Fruit fly (Drosophila melanogaster) whole organism, wandering third instar larva: ENCODE results near the gene Dpp10.

Source experiments
- Abd-B ChIP-seq: fragments of >200 bp; optimal IDR thresholded peaks from 2 replicates; lab custom pipeline; 2017; ENCODE audit warnings: missing biosample characterization, missing genetic modification characterization
- Dfd ChIP-seq: fragments of >200 bp; optimal IDR thresholded peaks from 2 replicates; lab custom pipeline; 2017; ENCODE audit warnings: missing biosample characterization, missing genetic modification characterization
- Hr78 ChIP-seq: fragments of >200 bp; optimal IDR thresholded peaks from 2 replicates; lab custom pipeline; 2017; ENCODE audit warnings: missing biosample characterization, missing genetic modification characterization
- OdsH ChIP-seq: fragments of 200-800 bp; sonication (Bioruptor generic); optimal IDR thresholded peaks from 2 replicates; lab custom pipeline; 2016; ENCODE audit warnings: missing biosample characterization, mild to moderate bottlenecking, missing genetic modification characterization
- dl ChIP-seq, 2 experiments: fragments of 175-275, 200-275 bp in 1 of 2; fragments of 200-275 bp in 1 of 2; sonication (Bioruptor generic); optimal IDR thresholded peaks; lab custom pipeline; 2018; ENCODE audit warnings: mild to moderate bottlenecking in 2 of 2, missing biosample characterization in 2 of 2, missing genetic modification characterization in 2 of 2, moderate library complexity in 2 of 2; ENCODE audit not compliant: partially characterized antibody in 2 of 2, insufficient read depth in 1 of 2
- dsf ChIP-seq: sonication (Bioruptor generic); optimal IDR thresholded peaks from 2 replicates; lab custom pipeline; 2016; ENCODE audit warnings: missing biosample characterization, missing genetic modification characterization, borderline replicate concordance
- fru ChIP-seq: fragments of 200-800 bp; sonication (Bioruptor generic); optimal IDR thresholded peaks from 3 replicates; lab custom pipeline; 2016; ENCODE audit warnings: missing biosample characterization, mild to moderate bottlenecking, missing genetic modification characterization
- h ChIP-seq: fragments of 200-800 bp; sonication (Bioruptor generic); optimal IDR thresholded peaks from 3 replicates; lab custom pipeline; 2016; ENCODE audit warnings: missing biosample characterization, mild to moderate bottlenecking, missing genetic modification characterization
- jim ChIP-seq: fragments of 175-275, 200-325 bp; sonication (Bioruptor generic); optimal IDR thresholded peaks from 2 replicates; lab custom pipeline; 2016; ENCODE audit warnings: missing biosample characterization, mild to moderate bottlenecking, missing genetic modification characterization
- lola ChIP-seq: fragments of >200 bp; optimal IDR thresholded peaks from 2 replicates; lab custom pipeline; 2017; ENCODE audit warnings: missing biosample characterization, missing genetic modification characterization
- sv ChIP-seq: fragments of 200-800 bp; sonication (Bioruptor generic); optimal IDR thresholded peaks from 3 replicates; lab custom pipeline; 2016; ENCODE audit warnings: missing biosample characterization, missing genetic modification characterization
- usp ChIP-seq: fragments of >200 bp; optimal IDR thresholded peaks from 2 replicates; lab custom pipeline; 2017; ENCODE audit warnings: missing biosample characterization, missing genetic modification characterization
- woc ChIP-seq: sonication (Bioruptor generic); optimal IDR thresholded peaks from 2 replicates; lab custom pipeline; 2016; ENCODE audit warnings: missing biosample characterization, mild to moderate bottlenecking, missing genetic modification characterization

- TF ChIP-seq dsf (GFP tag; lab: Kevin White, UChicago) = peak; percentile 62
- peak; percentile 95 for TF ChIP-seq sv (GFP tag; lab: Kevin White, UChicago)
- TF ChIP-seq Hr78 (GFP tag; lab: Kevin White, UChicago) = no peak
- TF ChIP-seq Abd-B (GFP tag; lab: Kevin White, UChicago) = no peak
- TF ChIP-seq woc (GFP tag; lab: Kevin White, UChicago) = peak; percentile 76
- TF ChIP-seq usp (GFP tag; lab: Kevin White, UChicago) = no peak
- TF ChIP-seq Dfd (GFP tag; lab: Kevin White, UChicago) = no peak
- no peak for TF ChIP-seq jim
- peak; percentile 88 for TF ChIP-seq OdsH (GFP tag; lab: Kevin White, UChicago)
- TF ChIP-seq lola (GFP tag; lab: Kevin White, UChicago) = no peak
- peak; percentile 93 for TF ChIP-seq h (GFP tag; lab: Kevin White, UChicago)
- peak; percentile 93 for TF ChIP-seq fru
- peak in 1 of 2 experiments; percentile 4 for TF ChIP-seq dl (GFP tag; optimal IDR thresholded peaks at IDR 0.05; lab: Kevin White, UChicago; ENCODE audit: insufficient read depth in 1 of 2, partially characterized antibody in 2 of 2)
Observed at dm6 chr2L:6647103-6647711, 46.3 kb upstream of the Dpp10 start.
